2 fruit fly cellular contexts compared by ENCODE assay signal in the genomic region with DNA sequence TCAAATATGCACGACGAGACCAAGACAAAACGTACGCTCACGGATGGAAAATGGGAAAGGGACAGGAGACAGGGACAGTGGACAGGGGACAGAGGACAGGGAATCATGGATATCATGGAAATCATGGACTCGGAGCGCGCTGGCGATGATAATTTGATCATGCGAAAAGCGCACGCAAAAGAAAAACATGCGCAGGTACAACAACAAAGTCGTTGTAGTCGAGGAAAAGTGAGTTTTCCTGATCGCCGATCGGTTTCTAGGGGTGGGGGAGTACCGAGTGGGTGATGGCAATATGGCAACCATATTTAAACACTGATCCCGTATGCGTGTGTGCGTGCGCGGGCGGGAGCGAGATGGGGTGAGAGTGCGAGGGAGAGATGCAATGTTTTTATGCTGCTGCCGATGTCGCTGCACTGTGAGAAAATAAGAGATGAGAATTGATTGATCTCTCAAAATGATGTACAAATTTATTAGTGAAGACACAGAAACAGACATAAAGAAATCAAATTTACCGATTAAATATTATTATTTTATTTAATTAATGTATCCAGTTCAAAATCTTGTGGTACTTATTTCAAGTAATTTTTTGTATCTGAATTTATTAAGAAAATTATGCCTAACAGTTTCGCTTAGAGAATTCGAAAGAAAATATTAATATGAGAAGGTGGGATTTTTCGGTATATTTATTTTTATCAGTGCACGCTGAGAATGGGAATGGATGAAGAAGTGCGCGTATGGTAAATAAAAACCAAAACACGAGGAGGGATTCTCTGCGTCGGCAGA.
TF ChIP-seq lines count a peak whose summit lies in the region.

No protein-coding gene starts in this region.

TF ChIP-seq in whole organism, embryonic, 481 proteins besides CTCF, POLR2A, EP300 and RAD21 (continued from another document and continues in another):
- TF ChIP-seq CG7556 (GFP tag; optimal IDR thresholded peaks at IDR 0.05; lab: Kevin White, UChicago) (peak; percentile 94), Gsc (GFP tag; IDR thresholded peaks at IDR 0.05; lab: Robert Waterston, UW) (peak; percentile 58), B-H2 (GFP tag; optimal IDR thresholded peaks at IDR 0.05; lab: Kevin White, UChicago) (no peak), mld (GFP tag; IDR thresholded peaks at IDR 0.05; lab: Robert Waterston, UW; ENCODE audit: partially characterized antibody) (no peak), BEAF-32 (GFP tag; optimal IDR thresholded peaks at IDR 0.05; lab: Kevin White, UChicago) (no peak), vvl (GFP tag; IDR thresholded peaks at IDR 0.05; lab: Robert Waterston, UW) (peak; percentile 73), fd3F (GFP tag; optimal IDR thresholded peaks at IDR 0.05; lab: Kevin White, UChicago) (peak; percentile 8), sens-2 (GFP tag; IDR thresholded peaks at IDR 0.05; lab: Robert Waterston, UW) (peak; percentile 61), pan (optimal IDR thresholded peaks at IDR 0.05; lab: Kevin White, UChicago) (no peak), pan (GFP tag; optimal IDR thresholded peaks at IDR 0.05 in 1 of 2, IDR thresholded peaks at IDR 0.05 in 1 of 2) (peak in 1 of 2 experiments; percentile 66), row (GFP tag; IDR thresholded peaks at IDR 0.05; lab: Robert Waterston, UW) (peak; percentile 82), CG6683 (GFP tag; optimal IDR thresholded peaks at IDR 0.05; lab: Kevin White, UChicago) (no peak), Atf6 (GFP tag; IDR thresholded peaks at IDR 0.05; lab: Robert Waterston, UW) (peak; percentile 46; the same call in 1 of the 2 replicates), CG18011 (GFP tag; optimal IDR thresholded peaks at IDR 0.05; lab: Kevin White, UChicago) (peak; percentile 9), onecut (GFP tag; IDR thresholded peaks at IDR 0.05; lab: Robert Waterston, UW) (peak; percentile 65), chn (GFP tag; optimal IDR thresholded peaks at IDR 0.05; lab: Kevin White, UChicago) (peak; percentile 47), nom (GFP tag; optimal IDR thresholded peaks at IDR 0.05; lab: Kevin White, UChicago) (peak; percentile 29), CG13624 (GFP tag; optimal IDR thresholded peaks at IDR 0.05; lab: Kevin White, UChicago) (no peak), CG43689 (GFP tag; IDR thresholded peaks at IDR 0.05; lab: Robert Waterston, UW) (no peak), h (optimal IDR thresholded peaks at IDR 0.05; lab: Kevin White, UChicago) (no peak), fru (optimal IDR thresholded peaks at IDR 0.05; lab: Kevin White, UChicago) (no peak), ftz-f1 (GFP tag; optimal IDR thresholded peaks at IDR 0.05; lab: Kevin White, UChicago) (no peak), run (tag; optimal IDR thresholded peaks at IDR 0.05; lab: Kevin White, UChicago) (peak; percentile 69), CG33213 (GFP tag; optimal IDR thresholded peaks at IDR 0.05; lab: Kevin White, UChicago) (no peak), CG5953 (GFP tag; IDR thresholded peaks at IDR 0.05; lab: Robert Waterston, UW) (no peak; the same call in 1 of the 2 replicates), fd64A (GFP tag; optimal IDR thresholded peaks at IDR 0.05; lab: Kevin White, UChicago) (no peak), CG6175 (GFP tag; IDR thresholded peaks at IDR 0.05; lab: Robert Waterston, UW) (no peak), CG1529 (GFP tag; optimal IDR thresholded peaks at IDR 0.05; lab: Kevin White, UChicago) (peak; percentile 83), zf30C (GFP tag; optimal IDR thresholded peaks at IDR 0.05; lab: Kevin White, UChicago) (peak; percentile 97), sug (tag; optimal IDR thresholded peaks at IDR 0.05; lab: Kevin White, UChicago) (peak; percentile 41), Sox100B (GFP tag; optimal IDR thresholded peaks at IDR 0.05; lab: Kevin White, UChicago) (peak; percentile 94), ken (GFP tag; IDR thresholded peaks at IDR 0.05; lab: Robert Waterston, UW) (0 out of 3 replicates have a peak, but pooled peaks have one; percentile 47), CG8281 (tag; optimal IDR thresholded peaks at IDR 0.05; lab: Kevin White, UChicago) (peak; percentile 44), CG15601 (tag; optimal IDR thresholded peaks at IDR 0.05; lab: Kevin White, UChicago) (peak; percentile 94), stc (GFP tag; IDR thresholded peaks at IDR 0.05; lab: Robert Waterston, UW) (peak; percentile 76), CG2199 (GFP tag; IDR thresholded peaks at IDR 0.05; lab: Robert Waterston, UW) (no peak), CG7963 (GFP tag; IDR thresholded peaks at IDR 0.05; lab: Robert Waterston, UW; ENCODE audit: partially characterized antibody) (no peak), CG2120 (GFP tag; optimal IDR thresholded peaks at IDR 0.05; lab: Kevin White, UChicago) (no peak), CG7271 (tag; optimal IDR thresholded peaks at IDR 0.05; lab: Kevin White, UChicago) (peak; percentile 90), CG2712 (tag; optimal IDR thresholded peaks at IDR 0.05; lab: Kevin White, UChicago) (peak; percentile 98), CG8765 (GFP tag; IDR thresholded peaks at IDR 0.05; lab: Robert Waterston, UW) (peak; percentile 78), knrl (GFP tag; IDR thresholded peaks at IDR 0.05; lab: Robert Waterston, UW; ENCODE audit: partially characterized antibody) (no peak), Ets97D (GFP tag; optimal IDR thresholded peaks at IDR 0.05; lab: Kevin White, UChicago) (no peak), jigr1 (GFP tag; IDR thresholded peaks at IDR 0.05; lab: Robert Waterston, UW) (peak; percentile 55; the same call in 1 of the 3 replicates), Dek (tag; optimal IDR thresholded peaks at IDR 0.05; lab: Kevin White, UChicago) (peak; percentile 19), yki (optimal IDR thresholded peaks at IDR 0.05; lab: Kevin White, UChicago) (no peak), CG2889 (GFP tag; IDR thresholded peaks at IDR 0.05; lab: Robert Waterston, UW) (no peak), Sox102F (GFP tag; optimal IDR thresholded peaks at IDR 0.05; lab: Kevin White, UChicago) (peak; percentile 88), Bteb2 (GFP tag; optimal IDR thresholded peaks at IDR 0.05; lab: Kevin White, UChicago) (no peak), Dp (GFP tag; optimal IDR thresholded peaks at IDR 0.05; lab: Kevin White, UChicago) (no peak), CG8924 (tag; optimal IDR thresholded peaks at IDR 0.05; lab: Kevin White, UChicago) (peak; percentile 95), bigmax (GFP tag; optimal IDR thresholded peaks at IDR 0.05; lab: Kevin White, UChicago) (no peak), gcm2 (GFP tag; optimal IDR thresholded peaks at IDR 0.05; lab: Kevin White, UChicago) (no peak), CG2129 (GFP tag; IDR thresholded peaks at IDR 0.05; lab: Robert Waterston, UW; ENCODE audit: partially characterized antibody) (no peak), CG2875 (GFP tag; optimal IDR thresholded peaks at IDR 0.05; lab: Kevin White, UChicago) (peak; percentile 85), scrt (GFP tag; optimal IDR thresholded peaks at IDR 0.05; lab: Kevin White, UChicago) (peak; percentile 40), Kr (GFP tag; optimal IDR thresholded peaks at IDR 0.05; lab: Kevin White, UChicago) (peak; percentile 94), ara (GFP tag; IDR thresholded peaks at IDR 0.05; lab: Robert Waterston, UW) (peak; percentile 85), ham (GFP tag; IDR thresholded peaks at IDR 0.05; lab: Robert Waterston, UW) (no peak), hth (optimal IDR thresholded peaks at IDR 0.05; lab: Kevin White, UChicago) (no peak), mam (GFP tag; optimal IDR thresholded peaks at IDR 0.05; lab: Kevin White, UChicago) (no peak), en (GFP tag; optimal IDR thresholded peaks at IDR 0.05; lab: Kevin White, UChicago) (no peak)

TF ChIP-seq in whole organism, prepupa, 60 proteins besides CTCF, POLR2A, EP300 and RAD21 (continued from another document):
- TF ChIP-seq Eip78C (GFP tag; lab: Kevin White, UChicago), result peak; percentile 77
- peak; percentile 75 for TF ChIP-seq CG3032 (tag; optimal IDR thresholded peaks at IDR 0.05; lab: Kevin White, UChicago)
- TF ChIP-seq dsx (GFP tag; optimal IDR thresholded peaks at IDR 0.05; lab: Kevin White, UChicago; ENCODE audit: poor library complexity, severe bottlenecking), result peak; percentile 45
- TF ChIP-seq CG7368 (GFP tag; optimal IDR thresholded peaks at IDR 0.05; lab: Kevin White, UChicago), result no peak
- peak; percentile 56 for TF ChIP-seq CG6792 (GFP tag; optimal IDR thresholded peaks at IDR 0.05; lab: Kevin White, UChicago)
- peak; percentile 59 for TF ChIP-seq CG3919 (GFP tag; optimal IDR thresholded peaks at IDR 0.05; lab: Kevin White, UChicago)
- TF ChIP-seq net (GFP tag; optimal IDR thresholded peaks at IDR 0.05; lab: Kevin White, UChicago), result peak; percentile 55
- no peak for TF ChIP-seq lz (GFP tag; optimal IDR thresholded peaks at IDR 0.05; lab: Kevin White, UChicago)
- TF ChIP-seq CG6163 (GFP tag; IDR thresholded peaks at IDR 0.05; lab: Robert Waterston, UW), result 0 out of 3 replicates have a peak, but pooled peaks have one; percentile 25
- TF ChIP-seq Blimp-1 (GFP tag; optimal IDR thresholded peaks at IDR 0.05; lab: Kevin White, UChicago), result no peak
- peak; percentile 63 for TF ChIP-seq CG34406 (GFP tag; optimal IDR thresholded peaks at IDR 0.05; lab: Kevin White, UChicago)
- TF ChIP-seq topi (GFP tag; optimal IDR thresholded peaks at IDR 0.05; lab: Kevin White, UChicago), result peak; percentile 0
- TF ChIP-seq svp (GFP tag; lab: Kevin White, UChicago), result peak; percentile 48
- peak; percentile 48 for TF ChIP-seq fd59A (GFP tag; optimal IDR thresholded peaks at IDR 0.05; lab: Kevin White, UChicago)
- peak; percentile 66 for TF ChIP-seq OdsH (GFP tag; optimal IDR thresholded peaks at IDR 0.05; lab: Kevin White, UChicago)
- TF ChIP-seq pdm3 (GFP tag; optimal IDR thresholded peaks at IDR 0.05; lab: Kevin White, UChicago), result peak; percentile 25
- TF ChIP-seq Sox102F (GFP tag; optimal IDR thresholded peaks at IDR 0.05; lab: Kevin White, UChicago), result no peak
- TF ChIP-seq Gug (GFP tag; IDR thresholded peaks at IDR 0.05; lab: Robert Waterston, UW), result no peak; the same call in 1 of the 2 replicates
- peak; percentile 32 for TF ChIP-seq CG16779 (tag; optimal IDR thresholded peaks at IDR 0.05; lab: Kevin White, UChicago)
- TF ChIP-seq fd85E (GFP tag; optimal IDR thresholded peaks at IDR 0.05; lab: Kevin White, UChicago), result no peak
- peak in 1 of 2 experiments; percentile 71 for TF ChIP-seq salr (GFP tag; optimal IDR thresholded peaks at IDR 0.05; lab: Kevin White, UChicago)
- peak; percentile 23 for TF ChIP-seq Sox14 (GFP tag; optimal IDR thresholded peaks at IDR 0.05; lab: Kevin White, UChicago)
- TF ChIP-seq CG10631 (GFP tag; optimal IDR thresholded peaks at IDR 0.05; lab: Kevin White, UChicago), result peak; percentile 74
- peak; percentile 46 for TF ChIP-seq Hr4 (GFP tag; optimal IDR thresholded peaks at IDR 0.05; lab: Kevin White, UChicago)
- peak; percentile 62 for TF ChIP-seq CG10669 (GFP tag; optimal IDR thresholded peaks at IDR 0.05; lab: Kevin White, UChicago)
- TF ChIP-seq ss (GFP tag; optimal IDR thresholded peaks at IDR 0.05; lab: Kevin White, UChicago), result peak; percentile 64 to 66
- TF ChIP-seq achi (GFP tag; optimal IDR thresholded peaks at IDR 0.05; lab: Kevin White, UChicago), result peak; percentile 60
- TF ChIP-seq vri (GFP tag; optimal IDR thresholded peaks at IDR 0.05; lab: Kevin White, UChicago), result no peak
- TF ChIP-seq CG6276 (GFP tag; optimal IDR thresholded peaks at IDR 0.05; lab: Kevin White, UChicago), result peak; percentile 44
- TF ChIP-seq cyc (GFP tag; optimal IDR thresholded peaks at IDR 0.05; lab: Kevin White, UChicago), result no peak
- peak; percentile 46 for TF ChIP-seq CG9139 (GFP tag; optimal IDR thresholded peaks at IDR 0.05; lab: Kevin White, UChicago)
- TF ChIP-seq Lpt (GFP tag; optimal IDR thresholded peaks at IDR 0.05; lab: Kevin White, UChicago), result peak; percentile 47
- TF ChIP-seq Sox15 (GFP tag; optimal IDR thresholded peaks at IDR 0.05; lab: Kevin White, UChicago), result no peak
- TF ChIP-seq CG8319 (GFP tag; optimal IDR thresholded peaks at IDR 0.05; lab: Kevin White, UChicago), result no peak
- no peak for TF ChIP-seq Hr38 (GFP tag; optimal IDR thresholded peaks at IDR 0.05; lab: Kevin White, UChicago)
- peak; percentile 70 for TF ChIP-seq CG15336 (GFP tag; IDR thresholded peaks at IDR 0.05; lab: Robert Waterston, UW)
- TF ChIP-seq CG31627 (GFP tag; optimal IDR thresholded peaks at IDR 0.05; lab: Kevin White, UChicago), result no peak
- peak; percentile 37 for TF ChIP-seq CG8632 (GFP tag; optimal IDR thresholded peaks at IDR 0.05; lab: Kevin White, UChicago)
- TF ChIP-seq CG11902 (GFP tag; optimal IDR thresholded peaks at IDR 0.05; lab: Kevin White, UChicago), result no peak
